Fruit fly (Drosophila melanogaster) whole organism, embryonic: ENCODE data around the gene Tgt.

Experiments used
- Ada2b ChIP-seq: fragments of 200-800 bp; sonication (Bioruptor generic); IDR thresholded peaks from 2 replicates; pipeline ENCODE4 v1.3.6; 2022; ENCODE audit warnings: missing biosample characterization, missing genetic modification characterization
- Bgb ChIP-seq: fragments of 200-800 bp; sonication (Bioruptor generic); IDR thresholded peaks from 2 replicates; pipeline ENCODE4 v1.3.6; 2022; ENCODE audit warnings: missing biosample characterization, missing genetic modification characterization; ENCODE audit not compliant: partially characterized antibody
- CG1024 ChIP-seq: fragments of 200-800 bp; sonication (Bioruptor generic); IDR thresholded peaks from 2 replicates; pipeline ENCODE4 v1.3.6; 2022; ENCODE audit warnings: missing biosample characterization, missing genetic modification characterization
- CG10462 ChIP-seq: fragments of 200-800 bp; sonication (Bioruptor generic); optimal IDR thresholded peaks from 2 replicates; lab custom pipeline; 2016; ENCODE audit warnings: missing biosample characterization, missing genetic modification characterization
- CG11085 ChIP-seq: fragments of 200-800 bp; sonication (Bioruptor generic); IDR thresholded peaks from 2 replicates; pipeline ENCODE4 v1.3.6; 2022; ENCODE audit warnings: missing biosample characterization, missing genetic modification characterization
- CG1233 ChIP-seq: fragments of 200-800 bp; sonication (Bioruptor generic); optimal IDR thresholded peaks from 4 replicates; lab custom pipeline; 2018; ENCODE audit warnings: missing biosample characterization, mild to moderate bottlenecking, missing genetic modification characterization
- CG13123 ChIP-seq: fragments of 200-800 bp; sonication (Bioruptor generic); optimal IDR thresholded peaks from 2 replicates; lab custom pipeline; 2016; ENCODE audit warnings: missing biosample characterization, missing genetic modification characterization
- CG13424 ChIP-seq: fragments of 200-800 bp; sonication (Bioruptor generic); optimal IDR thresholded peaks from 2 replicates; lab custom pipeline; 2019; ENCODE audit warnings: missing biosample characterization, mild to moderate bottlenecking, missing genetic modification characterization, moderate library complexity
- CG15696 ChIP-seq: fragments of 200-800 bp; sonication (Bioruptor generic); optimal IDR thresholded peaks from 2 replicates; lab custom pipeline; 2019; ENCODE audit warnings: missing biosample characterization, mild to moderate bottlenecking, missing genetic modification characterization, moderate library complexity
- CG17186 ChIP-seq: fragments of 200-800 bp; sonication (Bioruptor generic); optimal IDR thresholded peaks from 3 replicates; lab custom pipeline; 2017; ENCODE audit warnings: missing biosample characterization, missing genetic modification reagents, missing genetic modification characterization
- CG18476 ChIP-seq: fragments of 200-800 bp; sonication (Bioruptor generic); optimal IDR thresholded peaks from 2 replicates; lab custom pipeline; 2016; ENCODE audit warnings: missing biosample characterization, mild to moderate bottlenecking, missing genetic modification characterization
- CG2199 ChIP-seq: fragments of 200-800 bp; sonication (Bioruptor generic); IDR thresholded peaks from 3 replicates; pipeline ENCODE4 v1.3.6; 2022; ENCODE audit warnings: missing biosample characterization, missing genetic modification characterization
- CG2678 ChIP-seq: fragments of 200-800 bp; sonication (Bioruptor generic); optimal IDR thresholded peaks from 3 replicates; lab custom pipeline; 2019; ENCODE audit warnings: missing biosample characterization, mild to moderate bottlenecking, missing genetic modification characterization, moderate library complexity
- CG31365 ChIP-seq: fragments of 200-800 bp; sonication (Bioruptor generic); optimal IDR thresholded peaks from 2 replicates; lab custom pipeline; 2018; ENCODE audit warnings: missing biosample characterization, mild to moderate bottlenecking, missing genetic modification characterization
- CG32772 ChIP-seq: fragments of 200-800 bp; sonication (Bioruptor generic); IDR thresholded peaks from 2 replicates; pipeline ENCODE4 v1.3.6; 2022; ENCODE audit warnings: missing biosample characterization, missing genetic modification characterization
- CG33557 ChIP-seq: fragments of 200-800 bp; sonication (Bioruptor generic); optimal IDR thresholded peaks from 2 replicates; lab custom pipeline; 2019; ENCODE audit warnings: missing biosample characterization, mild to moderate bottlenecking, missing genetic modification characterization, moderate library complexity
- CG3995 ChIP-seq: fragments of 200-800 bp; sonication (Bioruptor generic); optimal IDR thresholded peaks from 3 replicates; lab custom pipeline; 2016; ENCODE audit warnings: missing biosample characterization, missing genetic modification characterization
- CG5953 ChIP-seq: fragments of 200-800 bp; sonication (Bioruptor generic); IDR thresholded peaks from 2 replicates; pipeline ENCODE4 v1.3.6; 2022; ENCODE audit warnings: missing biosample characterization, missing genetic modification characterization
- CG6272 ChIP-seq: fragments of 200-800 bp; sonication (Bioruptor generic); IDR thresholded peaks from 2 replicates; pipeline ENCODE4 v1.3.6; 2022; ENCODE audit warnings: missing biosample characterization, missing genetic modification characterization
- CG7928 ChIP-seq: fragments of 200-800 bp; sonication (Bioruptor generic); optimal IDR thresholded peaks from 2 replicates; lab custom pipeline; 2017; ENCODE audit warnings: missing biosample characterization, mild to moderate bottlenecking, missing genetic modification characterization
- CG7987 ChIP-seq: fragments of 200-800 bp; sonication (Bioruptor generic); optimal IDR thresholded peaks from 2 replicates; lab custom pipeline; 2018; ENCODE audit warnings: missing biosample characterization, mild to moderate bottlenecking, missing genetic modification characterization, moderate library complexity
- CG9797 ChIP-seq: fragments of 200-800 bp; sonication (Bioruptor generic); optimal IDR thresholded peaks from 3 replicates; lab custom pipeline; 2018; ENCODE audit warnings: missing biosample characterization, mild to moderate bottlenecking, missing genetic modification characterization
- CG9817 ChIP-seq: fragments of 200-800 bp; sonication (Bioruptor generic); optimal IDR thresholded peaks from 2 replicates; lab custom pipeline; 2018; ENCODE audit warnings: missing biosample characterization, mild to moderate bottlenecking, missing genetic modification characterization, moderate library complexity
- E2f1 ChIP-seq: fragments of 200-800 bp; sonication (Bioruptor generic); IDR thresholded peaks from 2 replicates; pipeline ENCODE4 v1.3.6; 2022; ENCODE audit warnings: missing biosample characterization, missing genetic modification characterization
- Fer3 ChIP-seq: fragments of 200-800 bp; sonication (Bioruptor generic); optimal IDR thresholded peaks from 2 replicates; lab custom pipeline; 2018; ENCODE audit warnings: missing biosample characterization, mild to moderate bottlenecking, missing genetic modification characterization, moderate library complexity
- Hmx ChIP-seq: fragments of 200-800 bp; sonication (Bioruptor generic); optimal IDR thresholded peaks from 2 replicates; lab custom pipeline; 2016; ENCODE audit warnings: missing biosample characterization, missing genetic modification characterization
- Hr3 ChIP-seq: fragments of 200-800 bp; sonication (Bioruptor generic); optimal IDR thresholded peaks from 3 replicates; lab custom pipeline; 2016; ENCODE audit warnings: missing biosample characterization, missing genetic modification characterization
- Kr ChIP-seq: fragments of 200-800 bp; sonication (Bioruptor generic); optimal IDR thresholded peaks from 2 replicates; lab custom pipeline; 2017; ENCODE audit warnings: missing biosample characterization, mild to moderate bottlenecking, missing genetic modification characterization
- MESR4 ChIP-seq: fragments of 200-800 bp; sonication (Bioruptor generic); optimal IDR thresholded peaks from 2 replicates; lab custom pipeline; 2018; ENCODE audit warnings: missing biosample characterization, mild to moderate bottlenecking, missing genetic modification characterization, moderate library complexity
- Myb ChIP-seq: fragments of 200-800 bp; sonication (Bioruptor generic); optimal IDR thresholded peaks from 2 replicates; lab custom pipeline; 2016; ENCODE audit warnings: missing biosample characterization, missing genetic modification characterization
- Nf-YA ChIP-seq: fragments of 200-800 bp; sonication (Bioruptor generic); IDR thresholded peaks from 2 replicates; pipeline ENCODE4 v1.3.6; 2022; ENCODE audit warnings: missing biosample characterization, missing genetic modification characterization
- Tbp ChIP-seq: fragments of >200 bp; optimal IDR thresholded peaks from 2 replicates; lab custom pipeline; 2018; ENCODE audit warnings: missing biosample characterization, missing genetic modification characterization
- Vsx1 ChIP-seq: fragments of 200-800 bp; sonication (Bioruptor generic); optimal IDR thresholded peaks from 2 replicates; lab custom pipeline; 2017; ENCODE audit warnings: missing biosample characterization, mild to moderate bottlenecking, missing genetic modification characterization, missing genetic modification reagents
- aop ChIP-seq: fragments of 200-800 bp; sonication (Bioruptor generic); IDR thresholded peaks from 2 replicates; pipeline ENCODE4 v1.3.6; 2022; ENCODE audit warnings: missing biosample characterization, missing genetic modification characterization
- bcd ChIP-seq: fragments of 200-800 bp; sonication (Bioruptor generic); optimal IDR thresholded peaks from 2 replicates; lab custom pipeline; 2017; ENCODE audit warnings: missing biosample characterization, mild to moderate bottlenecking, missing genetic modification characterization
- dimm ChIP-seq: fragments of 200-800 bp; sonication (Bioruptor generic); IDR thresholded peaks from 2 replicates; pipeline ENCODE4 v1.3.6; 2022; ENCODE audit warnings: missing biosample characterization, missing genetic modification characterization
- dmrt11E ChIP-seq: fragments of 200-800 bp; sonication (Bioruptor generic); optimal IDR thresholded peaks from 3 replicates; lab custom pipeline; 2018; ENCODE audit warnings: missing biosample characterization, mild to moderate bottlenecking, missing genetic modification characterization, moderate library complexity
- fd3F ChIP-seq: fragments of 200-800 bp; sonication (Bioruptor generic); optimal IDR thresholded peaks from 2 replicates; lab custom pipeline; 2018; ENCODE audit warnings: missing biosample characterization, mild to moderate bottlenecking, missing genetic modification characterization, moderate library complexity
- grn ChIP-seq: fragments of 200-800 bp; sonication (Bioruptor generic); optimal IDR thresholded peaks from 3 replicates; lab custom pipeline; 2017; ENCODE audit warnings: missing biosample characterization, missing genetic modification characterization
- kah ChIP-seq: fragments of 200-800 bp; sonication (Bioruptor generic); optimal IDR thresholded peaks from 2 replicates; lab custom pipeline; 2018; ENCODE audit warnings: missing biosample characterization, mild to moderate bottlenecking, missing genetic modification characterization
- lov ChIP-seq, 2 experiments: fragments of 200-800 bp in 1 of 2; fragments of >200 bp in 1 of 2; sonication (Bioruptor generic) in 1 of 2; IDR thresholded peaks in 1 of 2; optimal IDR thresholded peaks in 1 of 2; 2 replicates in 1 of 2; 3 replicates in 1 of 2; pipeline versions ENCODE4 v1.3.6 to Lab custom; 2017 to 2022; ENCODE audit warnings: missing biosample characterization in 1 of 2, missing genetic modification characterization in 1 of 2
- mam ChIP-seq: fragments of 200-800 bp; sonication (Bioruptor generic); optimal IDR thresholded peaks from 3 replicates; lab custom pipeline; 2016; ENCODE audit warnings: missing biosample characterization, missing genetic modification characterization
- nmo ChIP-seq: fragments of 200-800 bp; sonication (Bioruptor generic); optimal IDR thresholded peaks from 2 replicates; lab custom pipeline; 2018; ENCODE audit warnings: missing biosample characterization, mild to moderate bottlenecking, missing genetic modification characterization, moderate library complexity
- pho ChIP-seq: fragments of 200-800 bp; sonication (Bioruptor generic); optimal IDR thresholded peaks from 2 replicates; lab custom pipeline; 2016; ENCODE audit warnings: missing biosample characterization, missing genetic modification characterization
- so ChIP-seq: fragments of 200-800 bp; sonication (Bioruptor generic); IDR thresholded peaks from 3 replicates; pipeline ENCODE4 v1.3.6; 2022; ENCODE audit warnings: missing biosample characterization, missing genetic modification characterization
- tx ChIP-seq: fragments of 200-800 bp; sonication (Bioruptor generic); optimal IDR thresholded peaks from 2 replicates; lab custom pipeline; 2016; ENCODE audit warnings: missing biosample characterization, missing genetic modification characterization
- usp ChIP-seq: fragments of >200 bp; optimal IDR thresholded peaks from 2 replicates; lab custom pipeline; 2017; ENCODE audit warnings: missing biosample characterization, missing genetic modification characterization
- vfl ChIP-seq: fragments of 200-800 bp; sonication (Bioruptor generic); optimal IDR thresholded peaks from 2 replicates; lab custom pipeline; 2016; ENCODE audit warnings: missing biosample characterization, missing genetic modification characterization
- wdn ChIP-seq: fragments of 200-800 bp; sonication (Bioruptor generic); IDR thresholded peaks from 2 replicates; pipeline ENCODE4 v1.3.6; 2022; ENCODE audit warnings: missing biosample characterization, missing genetic modification characterization

Gene Tgt

dm6 chr2L:1185642-1186497 is 2.0 kb downstream of the Tgt start, which contains the start of gene CG5001 (continued):
- TF ChIP-seq bcd (GFP tag; lab: Kevin White, UChicago), result peak; percentile 84
- TF ChIP-seq mam (GFP tag; lab: Kevin White, UChicago), result peak; percentile 66
- peak; percentile 94 for TF ChIP-seq Fer3 (tag; lab: Kevin White, UChicago)
- TF ChIP-seq CG7928 (GFP tag; lab: Kevin White, UChicago), result peak; percentile 37
- peak; percentile 43 for TF ChIP-seq wdn (GFP tag; lab: Robert Waterston, UW)
- TF ChIP-seq nmo (GFP tag; lab: Kevin White, UChicago), result peak; percentile 87
- TF ChIP-seq CG3995 (GFP tag; lab: Kevin White, UChicago), result peak; percentile 30
- peak; percentile 69 for TF ChIP-seq pho (GFP tag; lab: Kevin White, UChicago)
- peak; percentile 79 for TF ChIP-seq CG9817 (tag; lab: Kevin White, UChicago)
- peak; percentile 15 for TF ChIP-seq Myb
- TF ChIP-seq Vsx1 (GFP tag; lab: Kevin White, UChicago), result no peak
- TF ChIP-seq CG1024, result peak; percentile 79
- TF ChIP-seq CG17186 (GFP tag; lab: Kevin White, UChicago), result no peak
- peak; percentile 65 for TF ChIP-seq CG6272 (GFP tag; lab: Robert Waterston, UW)
- TF ChIP-seq lov (optimal IDR thresholded peaks at IDR 0.05; lab: Kevin White, UChicago), result no peak
- peak; percentile 70; the same call in 1 of the 3 replicates for TF ChIP-seq lov (GFP tag; IDR thresholded peaks at IDR 0.05; lab: Robert Waterston, UW)
- TF ChIP-seq E2f1, result peak; percentile 88
- peak; percentile 73 for TF ChIP-seq fd3F
- peak; percentile 81 for TF ChIP-seq so (GFP tag; lab: Robert Waterston, UW)
- peak; percentile 26 for TF ChIP-seq Hmx (GFP tag; lab: Kevin White, UChicago)
- peak; percentile 66 for TF ChIP-seq tx (GFP tag; lab: Kevin White, UChicago)
- peak; percentile 54 for TF ChIP-seq Bgb (GFP tag; lab: Robert Waterston, UW)
- TF ChIP-seq Ada2b, result peak; percentile 79
- peak; percentile 76 for TF ChIP-seq Nf-YA (GFP tag; lab: Robert Waterston, UW)
- TF ChIP-seq CG5953 (GFP tag; lab: Robert Waterston, UW), result peak; percentile 74; the same call in 1 of the 2 replicates
- TF ChIP-seq grn (GFP tag; lab: Kevin White, UChicago), result no peak
- TF ChIP-seq CG10462 (GFP tag; lab: Kevin White, UChicago), result peak; percentile 50
- no peak for TF ChIP-seq aop (GFP tag; lab: Robert Waterston, UW)
- TF ChIP-seq CG32772 (GFP tag; lab: Robert Waterston, UW), result peak; percentile 82
- TF ChIP-seq Kr, result no peak
- peak; percentile 90 for TF ChIP-seq CG13424 (tag; lab: Kevin White, UChicago)
- peak; percentile 16 for TF ChIP-seq CG33557 (GFP tag; lab: Kevin White, UChicago)
- no peak for TF ChIP-seq Tbp (GFP tag; lab: Kevin White, UChicago)
- TF ChIP-seq MESR4 (GFP tag; lab: Kevin White, UChicago), result no peak
- peak; percentile 82 for TF ChIP-seq Hr3
- no peak for TF ChIP-seq CG9797 (GFP tag; lab: Kevin White, UChicago)
- peak; percentile 58 for TF ChIP-seq dmrt11E (tag; lab: Kevin White, UChicago)
- TF ChIP-seq CG15696 (tag; lab: Kevin White, UChicago), result peak; percentile 62
- peak; percentile 54 for TF ChIP-seq CG7987 (GFP tag; lab: Kevin White, UChicago)
- no peak for TF ChIP-seq usp (GFP tag; lab: Kevin White, UChicago)
- peak; percentile 63 for TF ChIP-seq CG13123 (GFP tag; lab: Kevin White, UChicago)
- TF ChIP-seq dimm (GFP tag; lab: Robert Waterston, UW), result peak; percentile 39; the same call in 1 of the 2 replicates
- TF ChIP-seq CG18476, result peak; percentile 67
- peak; percentile 59; the same call in 1 of the 2 replicates for TF ChIP-seq CG11085 (GFP tag; lab: Robert Waterston, UW)
- peak; percentile 42; the same call in 1 of the 3 replicates for TF ChIP-seq CG2199 (GFP tag; lab: Robert Waterston, UW)
- peak; percentile 57 for TF ChIP-seq CG31365 (tag; lab: Kevin White, UChicago)
- peak; percentile 77 for TF ChIP-seq CG1233
- TF ChIP-seq vfl, result peak; percentile 47
- TF ChIP-seq CG2678, result peak; percentile 92
- peak; percentile 72 for TF ChIP-seq kah (GFP tag; lab: Kevin White, UChicago)
